Fruit fly (Drosophila melanogaster): Measurements from ENCODE around the gene CG42780.

CG42780 gene

DNA sequence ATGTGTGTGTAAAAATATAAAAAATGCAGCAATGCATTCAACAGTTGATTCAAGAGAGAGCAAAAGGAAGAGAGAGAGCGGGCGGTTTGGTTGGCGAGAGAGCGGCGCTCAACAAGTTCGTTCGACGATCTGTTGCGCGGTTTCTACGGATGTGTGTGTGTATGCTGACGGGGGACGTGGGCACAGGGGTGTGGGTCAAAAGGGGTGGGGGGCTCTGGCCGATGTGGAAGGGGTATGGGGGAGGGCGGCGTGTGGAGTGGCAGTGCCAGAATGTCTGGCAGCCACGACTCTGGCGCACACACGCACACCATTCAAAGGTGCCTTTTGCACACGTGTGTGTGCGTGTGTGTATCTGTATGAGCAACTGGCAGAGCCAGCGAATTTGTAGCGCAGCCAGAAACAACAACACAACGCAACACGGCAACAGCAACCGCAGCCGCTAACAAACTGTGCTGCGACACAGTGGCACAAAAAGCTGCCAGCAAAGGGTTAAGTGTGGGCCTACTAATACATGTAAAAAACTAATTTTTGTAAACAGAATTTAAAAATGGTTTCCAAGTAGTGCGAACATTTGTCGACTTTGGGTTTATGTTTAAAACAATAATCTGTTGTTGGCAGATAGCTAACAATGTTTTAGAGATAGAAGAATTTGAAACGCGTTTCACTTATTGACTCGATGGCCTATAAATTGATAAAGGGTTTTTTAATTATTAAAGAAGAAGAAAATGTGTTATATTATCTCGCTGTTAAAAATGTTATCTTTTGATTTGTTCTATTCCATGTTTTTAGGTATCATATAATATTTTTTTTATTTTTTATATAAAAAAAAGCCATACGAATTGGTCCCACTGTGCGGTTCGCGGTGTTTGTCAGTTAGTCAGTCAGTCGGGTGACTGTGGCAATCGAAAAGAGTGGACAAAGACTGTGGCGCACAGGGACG is 25.2 kb downstream of the CG42780 start (continued):
- TF ChIP-seq maf-S (GFP tag; optimal IDR thresholded peaks at IDR 0.05) (peak; percentile 63), NC2β (GFP tag; optimal IDR thresholded peaks at IDR 0.05) (peak; percentile 68), Ets65A (GFP tag) (peak; percentile 99), gt (GFP tag; IDR thresholded peaks at IDR 0.05) (0 out of 2 replicates have a peak, but pooled peaks have one; percentile 25), dimm (GFP tag; IDR thresholded peaks at IDR 0.05) (peak; percentile 53; the same call in 1 of the 2 replicates), CG10959 (GFP tag; IDR thresholded peaks at IDR 0.05) (peak; percentile 39; the same call in 1 of the 2 replicates), CG1792 (GFP tag; optimal IDR thresholded peaks at IDR 0.05) (peak; percentile 71), fu2 (GFP tag; optimal IDR thresholded peaks at IDR 0.05) (peak; percentile 80), trh (GFP tag; optimal IDR thresholded peaks at IDR 0.05) (peak; percentile 74), CG13287 (GFP tag; IDR thresholded peaks at IDR 0.05; ENCODE audit: partially characterized antibody) (peak; percentile 29), gsb-n (tag; optimal IDR thresholded peaks at IDR 0.05) (peak; percentile 92), CG10321 (GFP tag; IDR thresholded peaks at IDR 0.05) (no peak), Xrp1 (GFP tag; IDR thresholded peaks at IDR 0.05) (peak; percentile 82), CG13775 (GFP tag; optimal IDR thresholded peaks at IDR 0.05) (peak; percentile 98), Dbx (GFP tag; IDR thresholded peaks at IDR 0.05) (peak; percentile 38), CG8944 (GFP tag; optimal IDR thresholded peaks at IDR 0.05) (peak; percentile 80), tx (GFP tag; optimal IDR thresholded peaks at IDR 0.05) (peak; percentile 71), CG31365 (tag; optimal IDR thresholded peaks at IDR 0.05) (peak; percentile 22), Hsf (GFP tag; optimal IDR thresholded peaks at IDR 0.05) (peak; percentile 87), tna (GFP tag; IDR thresholded peaks at IDR 0.05; ENCODE audit: partially characterized antibody) (no peak), Ptx1 (GFP tag; IDR thresholded peaks at IDR 0.05) (peak; percentile 88), vvl (GFP tag; IDR thresholded peaks at IDR 0.05) (peak; percentile 43), Hr3 (GFP tag; optimal IDR thresholded peaks at IDR 0.05) (peak; percentile 95), sna (GFP tag; IDR thresholded peaks at IDR 0.05; ENCODE audit: partially characterized antibody) (peak; percentile 19; the same call in 1 of the 2 replicates), sc (optimal IDR thresholded peaks at IDR 0.05) (no peak), sc (GFP tag; optimal IDR thresholded peaks at IDR 0.05) (peak; percentile 95), Sin3A (optimal IDR thresholded peaks at IDR 0.05) (no peak), CG4328 (GFP tag; optimal IDR thresholded peaks at IDR 0.05) (peak; percentile 91), sug (tag; optimal IDR thresholded peaks at IDR 0.05) (peak; percentile 58), slbo (GFP tag; IDR thresholded peaks at IDR 0.05) (peak; percentile 73), phol (tag; optimal IDR thresholded peaks at IDR 0.05) (peak; percentile 97), ems (GFP tag; optimal IDR thresholded peaks at IDR 0.05) (peak; percentile 79), CG7963 (GFP tag; IDR thresholded peaks at IDR 0.05; ENCODE audit: partially characterized antibody) (no peak), CG4424 (GFP tag; optimal IDR thresholded peaks at IDR 0.05) (peak; percentile 95), Eip74EF (GFP tag; optimal IDR thresholded peaks at IDR 0.05) (peak in 1 of 2 experiments; percentile 67), CG17359 (tag; optimal IDR thresholded peaks at IDR 0.05) (peak; percentile 90), wek (GFP tag; optimal IDR thresholded peaks at IDR 0.05) (peak; percentile 28), gcm2 (GFP tag; optimal IDR thresholded peaks at IDR 0.05) (peak; percentile 46), CHES-1-like (GFP tag; optimal IDR thresholded peaks at IDR 0.05) (peak; percentile 58), Ssrp (tag; optimal IDR thresholded peaks at IDR 0.05) (peak; percentile 95), slou (GFP tag; optimal IDR thresholded peaks at IDR 0.05) (peak; percentile 55), Nf-YB (GFP tag; optimal IDR thresholded peaks at IDR 0.05) (peak; percentile 78), nerfin-1 (tag; optimal IDR thresholded peaks at IDR 0.05) (peak; percentile 81), oc (tag; optimal IDR thresholded peaks at IDR 0.05) (peak; percentile 70), CG14441 (GFP tag; IDR thresholded peaks at IDR 0.05) (peak; percentile 67), Nf-YA (GFP tag; IDR thresholded peaks at IDR 0.05) (peak; percentile 25; the same call in 1 of the 2 replicates), CG42726 (GFP tag; IDR thresholded peaks at IDR 0.05; ENCODE audit: partially characterized antibody) (peak; percentile 60; the same call in 1 of the 2 replicates), MESR4 (GFP tag; optimal IDR thresholded peaks at IDR 0.05) (no peak), ap (GFP tag; IDR thresholded peaks at IDR 0.05) (peak; percentile 53)
